Worm (Caenorhabditis elegans) whole organism, late embryonic: Measurements from ENCODE around the gene Y46G5A.15.

Experiments
- ama-1 ChIP-seq: fragments of 150-350 bp; optimal IDR thresholded peaks from 2 replicates; lab custom pipeline; 2014
- ceh-19 ChIP-seq: fragments of 200-800 bp; sonication (Bioruptor generic); optimal IDR thresholded peaks from 2 replicates; lab custom pipeline; 2018; ENCODE audit warnings: mild to moderate bottlenecking, missing genetic modification characterization, missing compliant biosample characterization
- ceh-2 ChIP-seq: sonication (generic microtip); optimal IDR thresholded peaks from 2 replicates; lab custom pipeline; 2016; ENCODE audit warnings: missing genotype, missing genetic modification characterization, missing compliant biosample characterization
- elt-2 ChIP-seq: sonication (generic microtip); optimal IDR thresholded peaks from 2 replicates; lab custom pipeline; 2016; ENCODE audit warnings: missing genetic modification reagents, missing genetic modification characterization, missing compliant biosample characterization
- hlh-30 ChIP-seq: sonication (generic microtip); optimal IDR thresholded peaks from 2 replicates; lab custom pipeline; 2017; ENCODE audit warnings: antibody characterized with exemption, missing genetic modification characterization, missing compliant biosample characterization; ENCODE audit not compliant: insufficient read depth
- sox-4 ChIP-seq: sonication (generic microtip); optimal IDR thresholded peaks from 2 replicates; lab custom pipeline; 2017; ENCODE audit warnings: mild to moderate bottlenecking, missing genetic modification characterization, inconsistent platforms, missing compliant biosample characterization
- unc-55 ChIP-seq: sonication (generic microtip); optimal IDR thresholded peaks from 2 replicates; lab custom pipeline; 2017; ENCODE audit warnings: missing biosample characterization, missing genetic modification reagents, missing genetic modification characterization

DNA sequence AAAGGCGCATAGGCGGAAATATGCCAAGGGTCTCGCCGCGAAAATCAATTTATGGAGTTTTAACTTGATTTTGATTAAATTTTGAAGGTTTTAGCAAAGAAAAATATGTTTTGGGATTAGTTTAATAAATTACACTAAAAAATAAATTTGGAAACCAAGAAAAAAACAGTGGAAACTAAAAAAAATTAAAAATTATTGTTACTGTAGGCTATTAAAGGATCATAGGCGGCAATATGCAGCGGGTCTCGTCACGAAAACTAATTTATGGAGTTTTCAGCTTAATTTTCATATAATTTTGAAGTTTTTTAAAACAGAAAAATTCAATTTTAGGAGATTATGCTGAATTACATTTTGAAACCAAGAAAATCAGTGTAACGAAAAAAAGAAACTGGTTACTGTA is 23.5 kb upstream of the Y46G5A.15 start:
- TF ChIP-seq unc-55 (GFP tag; lab: Kevin White, UChicago) (no peak), ama-1 (lab: Kevin White, UChicago) (no peak), sox-4 (tag; lab: Kevin White, UChicago) (no peak), elt-2 (tag; lab: Kevin White, UChicago) (no peak), ceh-19 (no peak), hlh-30 (tag; lab: Kevin White, UChicago) (no peak), ceh-2 (no peak)
